Worm (Caenorhabditis elegans): ENCODE data around the gene srh-112.
"Not testable (repeated sequence)": the region's sequence is repeated elsewhere in the genome, so short reads cannot be mapped to it uniquely, and the experiment has no call there.

ce11 chrV:17264855-17265254 is 38.8 kb upstream of the srh-112 start, which contains the start of gene K10G4.3:
- not testable (repeated sequence) for TF ChIP-seq ZK185.1 (tag; optimal IDR thresholded peaks at IDR 0.05; ENCODE audit: poor library complexity, severe bottlenecking); attf-5 (GFP tag; optimal IDR thresholded peaks at IDR 0.05); hmg-20 (GFP tag; IDR thresholded peaks at IDR 0.05); ekl-4 (GFP tag; IDR thresholded peaks at IDR 0.05); Y67H2A.10 (GFP tag; conservative IDR thresholded peaks at IDR 0.05); snpc-4 (GFP tag; optimal IDR thresholded peaks at IDR 0.05); snpc-4 (tag; optimal IDR thresholded peaks at IDR 0.05); C17E4.6 (GFP tag; IDR thresholded peaks at IDR 0.05); dpl-1 (GFP tag; optimal IDR thresholded peaks at IDR 0.05); dpff-1 (tag; optimal IDR thresholded peaks at IDR 0.05); ztf-22 (GFP tag; optimal IDR thresholded peaks at IDR 0.05); somi-1 (GFP tag; optimal IDR thresholded peaks at IDR 0.05); nhr-80 (tag; optimal IDR thresholded peaks at IDR 0.05); chd-7 (tag; optimal IDR thresholded peaks at IDR 0.05)

Data from whole organism, young adult.